Fruit fly (Drosophila melanogaster) whole organism, adult: Measurements from ENCODE around the gene CG46059.

Experiments used
- CG11617 ChIP-seq: fragments of 200-800 bp; sonication (Bioruptor generic); optimal IDR thresholded peaks from 2 replicates; lab custom pipeline; 2017; ENCODE audit warnings: mild to moderate bottlenecking, missing biosample characterization, missing genetic modification reagents, missing genetic modification characterization
- CG12768 ChIP-seq: fragments of 200-800 bp; sonication (Bioruptor generic); optimal IDR thresholded peaks from 2 replicates; lab custom pipeline; 2017; ENCODE audit warnings: missing biosample characterization, missing genetic modification characterization, mild to moderate bottlenecking, moderate library complexity, missing genetic modification reagents
- CG14711 ChIP-seq: fragments of 200-800 bp; sonication (Bioruptor generic); optimal IDR thresholded peaks from 2 replicates; lab custom pipeline; 2018; ENCODE audit warnings: missing biosample characterization, mild to moderate bottlenecking, missing genetic modification characterization, moderate library complexity
- CG1620 ChIP-seq: fragments of 200-800 bp; sonication (Bioruptor generic); optimal IDR thresholded peaks from 2 replicates; lab custom pipeline; 2016; ENCODE audit warnings: missing biosample characterization, missing genetic modification characterization
- CG33017 ChIP-seq: fragments of 200-800 bp; sonication (Bioruptor generic); optimal IDR thresholded peaks from 2 replicates; lab custom pipeline; 2018; ENCODE audit warnings: missing biosample characterization, mild to moderate bottlenecking, missing genetic modification characterization, moderate library complexity
- CG5204 ChIP-seq: fragments of 200-800 bp; sonication (Bioruptor generic); optimal IDR thresholded peaks from 2 replicates; lab custom pipeline; 2016; ENCODE audit warnings: missing biosample characterization, missing genetic modification characterization
- CG7045 ChIP-seq: fragments of 200-800 bp; sonication (Bioruptor generic); optimal IDR thresholded peaks from 2 replicates; lab custom pipeline; 2017; ENCODE audit warnings: missing biosample characterization, mild to moderate bottlenecking, missing genetic modification characterization
- CG7101 ChIP-seq: fragments of 200-800 bp; sonication (Bioruptor generic); optimal IDR thresholded peaks from 2 replicates; lab custom pipeline; 2018; ENCODE audit warnings: missing biosample characterization, mild to moderate bottlenecking, missing genetic modification characterization, moderate library complexity
- Clk ChIP-seq: fragments of 200-800 bp; sonication (Bioruptor generic); optimal IDR thresholded peaks from 2 replicates; lab custom pipeline; 2017; ENCODE audit warnings: missing biosample characterization, missing genetic modification characterization
- Crg-1 ChIP-seq: fragments of 200-800 bp; sonication (Bioruptor generic); optimal IDR thresholded peaks from 2 replicates; lab custom pipeline; 2016; ENCODE audit warnings: missing biosample characterization, missing genetic modification characterization
- Hr96 ChIP-seq: fragments of 200-800 bp; sonication (Bioruptor generic); optimal IDR thresholded peaks from 2 replicates; lab custom pipeline; 2016; ENCODE audit warnings: missing biosample characterization, missing genetic modification characterization
- Mnt ChIP-seq: fragments of 200-800 bp; sonication (Bioruptor generic); optimal IDR thresholded peaks from 2 replicates; lab custom pipeline; 2016; ENCODE audit warnings: missing biosample characterization, mild to moderate bottlenecking, missing genetic modification characterization
- bab1 ChIP-seq: fragments of 200-800 bp; sonication (Bioruptor generic); optimal IDR thresholded peaks from 3 replicates; lab custom pipeline; 2019; ENCODE audit warnings: missing biosample characterization, mild to moderate bottlenecking, missing genetic modification characterization, moderate library complexity
- cic ChIP-seq: fragments of 200-800 bp; sonication (Bioruptor generic); optimal IDR thresholded peaks from 2 replicates; lab custom pipeline; 2017; ENCODE audit warnings: missing biosample characterization, mild to moderate bottlenecking, missing genetic modification characterization, moderate library complexity
- cnc ChIP-seq, 2 experiments: fragments of >200 bp; optimal IDR thresholded peaks; 2 replicates each; lab custom pipeline; 2017
- kay ChIP-seq: fragments of 200-800 bp; sonication (Bioruptor generic); peaks from one replicate; lab custom pipeline; 2016; ENCODE audit warnings: missing biosample characterization, missing genetic modification characterization, borderline replicate concordance
- ovo ChIP-seq: fragments of 200-800 bp; sonication (Bioruptor generic); optimal IDR thresholded peaks from 2 replicates; lab custom pipeline; 2016; ENCODE audit warnings: missing biosample characterization, missing genetic modification characterization
- pad ChIP-seq: fragments of 200-800 bp; sonication (Bioruptor generic); optimal IDR thresholded peaks from 3 replicates; lab custom pipeline; 2017; ENCODE audit warnings: missing biosample characterization, missing genetic modification characterization, mild to moderate bottlenecking, moderate library complexity, missing genetic modification reagents
- tj ChIP-seq: fragments of 200-800 bp; sonication (Bioruptor generic); optimal IDR thresholded peaks from 3 replicates; lab custom pipeline; 2017; ENCODE audit warnings: missing biosample characterization, mild to moderate bottlenecking, missing genetic modification characterization, moderate library complexity
- toe ChIP-seq: fragments of 200-800 bp; sonication (Bioruptor generic); optimal IDR thresholded peaks from 2 replicates; lab custom pipeline; 2016; ENCODE audit warnings: missing biosample characterization, missing genetic modification characterization

Gene CG46059

DNA sequence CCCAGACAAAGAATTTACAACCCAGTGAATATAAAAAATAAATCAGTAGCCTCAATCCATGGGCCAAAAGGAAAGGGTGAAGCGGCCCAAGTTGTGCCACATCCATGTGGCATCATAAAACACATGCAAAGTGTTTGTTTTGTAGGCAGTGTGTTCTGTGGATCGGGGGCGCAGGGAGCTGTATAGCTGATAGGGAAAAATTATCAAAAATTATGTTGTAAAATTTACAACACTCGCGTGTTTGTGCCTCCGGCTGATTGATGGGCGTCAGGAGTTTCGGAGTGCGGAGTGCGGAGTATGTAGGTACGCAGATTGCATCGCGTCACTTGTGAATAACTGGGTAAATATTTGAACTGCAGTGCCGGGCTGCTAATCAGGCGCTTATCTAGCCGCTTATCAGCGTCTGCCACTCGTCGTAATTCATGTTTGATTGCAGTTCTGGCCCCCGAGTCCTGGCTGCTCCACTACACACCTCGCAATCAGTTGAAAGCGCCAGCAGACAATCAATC, 8.3 kb upstream of the CG46059 start:
- TF ChIP-seq CG11617 (GFP tag; lab: Kevin White, UChicago) (peak; percentile 24), kay (peak; percentile 86), CG12768 (GFP tag; lab: Kevin White, UChicago) (peak; percentile 8), CG33017 (peak; percentile 33), toe (GFP tag; lab: Kevin White, UChicago) (no peak), Hr96 (GFP tag; lab: Kevin White, UChicago) (no peak), CG7045 (GFP tag; lab: Kevin White, UChicago) (peak; percentile 11)

DNA sequence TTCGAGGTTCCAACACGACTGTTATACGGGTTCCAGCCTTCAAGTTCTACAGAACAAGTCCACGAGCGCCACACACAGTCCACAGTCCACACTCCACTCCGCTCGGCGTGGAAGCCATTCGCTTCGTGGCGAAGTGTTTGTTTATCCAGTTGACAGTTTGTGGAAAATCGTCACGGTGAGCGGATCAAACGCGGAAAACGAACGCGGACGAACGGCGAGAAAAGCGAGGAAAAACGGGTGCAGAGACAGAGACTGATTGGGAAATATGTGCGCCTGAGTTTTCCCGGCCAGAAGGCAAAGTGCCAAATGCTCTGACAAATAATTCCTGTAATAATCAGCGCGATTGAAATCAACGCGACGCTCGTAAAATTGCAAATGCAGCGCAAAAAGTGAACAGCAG, 6.6 kb upstream of the CG46059 start, which contains the start of gene drl:
drl (plus strand) TSS at position 148 of the 400 bp plus-strand sequence.
- peak; percentile 33 for TF ChIP-seq CG33017
- TF ChIP-seq CG7101 (tag; lab: Kevin White, UChicago) = peak; percentile 13
- peak; percentile 14 for TF ChIP-seq CG1620
- peak; percentile 27 for TF ChIP-seq cic
- TF ChIP-seq Clk (GFP tag; lab: Kevin White, UChicago) = no peak
- TF ChIP-seq CG14711 (tag; lab: Kevin White, UChicago) = peak; percentile 19
- peak; percentile 36 for TF ChIP-seq CG11617 (GFP tag; lab: Kevin White, UChicago)
- TF ChIP-seq cnc (optimal IDR thresholded peaks at IDR 0.05; lab: Kevin White, UChicago) = no peak
- no peak for TF ChIP-seq toe (GFP tag; lab: Kevin White, UChicago)
- peak; percentile 8 for TF ChIP-seq bab1 (GFP tag; lab: Kevin White, UChicago)
- TF ChIP-seq Hr96 (GFP tag; lab: Kevin White, UChicago) = peak; percentile 18
- TF ChIP-seq CG7045 (GFP tag; lab: Kevin White, UChicago) = peak; percentile 22
- no peak for TF ChIP-seq CG5204 (GFP tag; lab: Kevin White, UChicago)
- no peak for TF ChIP-seq Crg-1
- no peak for TF ChIP-seq ovo (GFP tag; lab: Kevin White, UChicago)
- peak; percentile 74 for TF ChIP-seq tj (GFP tag; lab: Kevin White, UChicago)
- peak; percentile 3 for TF ChIP-seq pad (GFP tag; lab: Kevin White, UChicago)
- peak; percentile 4 for TF ChIP-seq Mnt
- TF ChIP-seq CG12768 (GFP tag; lab: Kevin White, UChicago) = peak; percentile 35
- no peak for TF ChIP-seq kay

DNA sequence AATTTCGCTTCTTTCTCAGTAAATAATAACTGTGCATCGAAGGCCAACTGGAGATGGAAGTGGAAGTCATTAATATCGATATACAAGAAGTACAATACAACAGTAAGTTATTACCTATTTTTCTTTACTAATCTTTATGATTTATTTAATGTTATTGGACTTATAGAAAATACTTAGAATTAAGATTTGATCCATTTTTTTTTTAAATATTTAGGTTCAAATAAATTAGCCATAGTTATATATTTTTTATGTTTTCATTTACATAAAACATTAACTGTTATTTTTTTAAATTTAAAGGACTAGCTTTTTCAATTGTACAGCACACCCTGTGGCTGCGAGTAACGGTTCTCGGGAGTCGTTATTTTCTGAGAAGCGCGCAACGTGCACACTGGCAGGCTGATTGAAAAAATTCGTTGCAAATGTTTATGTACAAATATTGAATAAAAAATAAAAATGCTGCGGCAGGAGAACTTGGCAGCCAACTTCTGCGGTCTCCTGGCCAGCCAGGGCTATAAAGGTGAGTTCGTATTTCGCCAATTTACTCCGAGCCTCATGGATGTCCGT, 2.2 kb upstream of the CG46059 start, which contains the start of the genes gammaTub37C and pigeon:
gammaTub37C (minus strand) TSS at position 51 of the 564 bp plus-strand sequence.
pigeon (plus strand) TSS at position 368 of the 564 bp plus-strand sequence.
- TF ChIP-seq bab1 (GFP tag; lab: Kevin White, UChicago) = peak; percentile 25
- TF ChIP-seq toe (GFP tag; lab: Kevin White, UChicago) = no peak
- TF ChIP-seq ovo (GFP tag; lab: Kevin White, UChicago) = peak; percentile 69
- no peak for TF ChIP-seq CG7045 (GFP tag; lab: Kevin White, UChicago)

DNA sequence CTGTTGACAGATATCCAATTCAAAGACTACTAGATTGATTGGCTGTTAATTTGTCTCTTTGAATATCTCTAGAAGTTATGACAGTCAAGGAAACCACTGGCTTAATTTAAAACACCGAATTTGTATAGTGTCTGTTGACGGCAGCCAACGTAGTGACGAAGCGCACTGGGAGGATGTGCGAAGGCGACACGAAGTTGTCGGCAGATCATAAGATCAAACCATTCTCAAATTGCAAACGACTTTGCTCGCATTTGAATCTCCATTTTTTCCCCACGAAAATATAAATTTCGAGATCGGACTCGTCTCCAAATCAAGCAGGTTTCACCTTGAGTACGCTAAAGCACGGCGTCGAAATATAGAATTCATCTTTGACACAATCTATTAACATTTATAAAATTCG, 877 bp downstream of the CG46059 start, which contains the start of gene CG42688:
CG42688 (minus strand) TSS at position 101 of the 400 bp plus-strand sequence.
- TF ChIP-seq CG12768 (GFP tag; lab: Kevin White, UChicago) = no peak
- TF ChIP-seq pad (GFP tag; lab: Kevin White, UChicago) = no peak
- TF ChIP-seq toe (GFP tag; lab: Kevin White, UChicago) = no peak
- no peak for TF ChIP-seq CG7045 (GFP tag; lab: Kevin White, UChicago)
- no peak for TF ChIP-seq ovo (GFP tag; lab: Kevin White, UChicago)
- no peak for TF ChIP-seq cnc (optimal IDR thresholded peaks at IDR 0.05; lab: Kevin White, UChicago)

DNA sequence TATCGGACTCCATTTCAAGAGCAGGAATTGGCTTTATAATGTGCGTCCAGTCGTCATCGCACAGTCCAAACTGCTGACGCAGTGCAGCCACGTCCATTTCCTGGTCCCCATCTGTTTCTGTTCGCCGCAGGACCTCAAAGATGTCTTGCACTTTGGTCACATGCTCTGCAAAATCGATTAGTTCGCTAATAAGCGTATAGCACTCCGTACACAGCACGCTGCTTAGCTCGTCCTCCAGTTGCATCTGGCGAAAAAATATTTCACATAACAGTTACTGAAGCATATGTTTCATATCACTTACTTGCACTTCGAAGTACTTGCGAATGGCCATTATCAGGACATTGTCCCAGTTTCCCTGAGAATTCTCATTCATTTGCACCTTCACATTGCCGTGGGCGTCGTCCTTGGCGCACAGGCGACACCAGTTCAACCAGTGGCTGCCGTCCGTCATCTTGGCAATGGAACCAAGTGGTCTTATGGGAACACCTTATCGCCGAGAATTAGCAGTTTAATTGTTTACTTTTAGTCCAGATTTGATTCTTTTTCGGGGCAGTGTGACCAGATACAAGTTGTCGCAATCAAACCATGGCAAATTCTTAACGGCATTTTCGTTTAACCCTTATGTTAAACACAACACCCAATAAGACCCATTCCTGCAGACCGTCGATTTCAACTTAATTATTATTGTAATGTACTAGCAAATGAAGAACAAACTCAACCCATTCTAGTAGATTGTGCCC, 2.3 kb downstream of the CG46059 start, which contains the start of gene CG17568:
CG17568 (minus strand) TSS at position 550 of the 740 bp plus-strand sequence.
- TF ChIP-seq bab1 (GFP tag; lab: Kevin White, UChicago) (peak; percentile 1), Clk (GFP tag; lab: Kevin White, UChicago) (no peak)

DNA sequence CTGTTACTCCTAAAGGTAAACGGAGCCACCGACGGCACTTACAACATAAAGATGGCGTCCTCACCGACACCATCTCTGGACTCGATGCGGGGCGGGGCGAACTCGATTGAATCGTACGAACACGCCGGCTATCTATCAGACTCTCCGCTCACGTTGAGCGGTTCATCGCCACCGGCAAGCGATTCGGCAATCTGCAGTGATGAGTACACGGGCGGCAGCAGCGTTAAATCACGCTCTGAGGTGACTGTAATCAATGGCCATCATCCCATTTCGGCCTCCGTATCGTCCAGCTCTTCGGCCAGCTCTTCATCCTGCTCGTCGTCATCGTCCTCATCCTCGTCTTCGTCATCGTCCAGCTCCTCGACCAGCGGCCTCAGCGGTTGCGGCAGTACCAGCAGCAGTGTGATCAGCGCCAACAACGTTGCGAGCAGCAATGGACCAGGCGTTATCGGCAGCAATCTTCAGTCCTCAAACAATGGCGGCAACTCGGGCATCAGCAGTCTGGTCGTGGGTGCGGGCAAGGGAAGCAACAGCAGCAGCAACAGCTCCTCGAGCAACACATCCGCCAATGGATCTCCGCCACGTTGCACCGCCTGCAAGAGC, 15.4 kb downstream of the CG46059 start:
- TF ChIP-seq CG1620 = no peak
- TF ChIP-seq toe (GFP tag; lab: Kevin White, UChicago) = no peak
- TF ChIP-seq CG7045 (GFP tag; lab: Kevin White, UChicago) = no peak
- TF ChIP-seq cnc (optimal IDR thresholded peaks at IDR 0.05; lab: Kevin White, UChicago) = no peak
- no peak for TF ChIP-seq CG7101 (tag; lab: Kevin White, UChicago)
- no peak for TF ChIP-seq CG11617 (GFP tag; lab: Kevin White, UChicago)
- TF ChIP-seq Clk (GFP tag; lab: Kevin White, UChicago) = no peak
- no peak for TF ChIP-seq ovo (GFP tag; lab: Kevin White, UChicago)
- TF ChIP-seq Hr96 (GFP tag; lab: Kevin White, UChicago) = no peak
- TF ChIP-seq pad (GFP tag; lab: Kevin White, UChicago) = no peak
- no peak for TF ChIP-seq Mnt
- TF ChIP-seq CG12768 (GFP tag; lab: Kevin White, UChicago) = no peak
- TF ChIP-seq tj (GFP tag; lab: Kevin White, UChicago) = no peak
- no peak for TF ChIP-seq CG5204 (GFP tag; lab: Kevin White, UChicago)
- no peak for TF ChIP-seq CG33017
